Worm (Caenorhabditis elegans): ENCODE measurements around the gene sec-10.

Gene sec-10

ce11 chrIV:7800338-7800737, 18.0 kb upstream of the sec-10 start (continued):
- TF ChIP-seq lin-26 (GFP tag; IDR thresholded peaks at IDR 0.05) (peak; percentile 66), atf-7 (tag; optimal IDR thresholded peaks at IDR 0.05) (no peak), let-526 (GFP tag; IDR thresholded peaks at IDR 0.05) (no peak), snpc-1.3 (tag; optimal IDR thresholded peaks at IDR 0.05; ENCODE audit: insufficient read depth) (peak; percentile 41), Y79H2A.3 (GFP tag; conservative IDR thresholded peaks at IDR 0.05) (0 out of 2 replicates have a peak, but pooled peaks have one; percentile 28), egrh-3 (GFP tag; IDR thresholded peaks at IDR 0.05) (no peak), athp-1 (tag; optimal IDR thresholded peaks at IDR 0.05) (peak; percentile 80), dpl-1 (GFP tag; optimal IDR thresholded peaks at IDR 0.05) (no peak), Y53G8AR.9 (GFP tag; conservative IDR thresholded peaks at IDR 0.05) (peak; percentile 86), hmg-1.2 (GFP tag; IDR thresholded peaks at IDR 0.05) (no peak; the same call in 1 of the 2 replicates), pbrm-1 (GFP tag; IDR thresholded peaks at IDR 0.05) (no peak), F33H1.4 (GFP tag; IDR thresholded peaks at IDR 0.05) (no peak; the same call in 1 of the 2 replicates), akir-1 (GFP tag; optimal IDR thresholded peaks at IDR 0.05) (no peak), madf-6 (GFP tag; IDR thresholded peaks at IDR 0.05) (peak; percentile 82), K12H6.12 (tag; optimal IDR thresholded peaks at IDR 0.05) (no peak), snpc-3.4 (tag; optimal IDR thresholded peaks at IDR 0.05) (peak; percentile 45), dpff-1 (tag; optimal IDR thresholded peaks at IDR 0.05) (no peak), cebp-2 (GFP tag; IDR thresholded peaks at IDR 0.05) (no peak), sptf-2 (GFP tag; optimal IDR thresholded peaks at IDR 0.05) (no peak), Y56A3A.18 (GFP tag; IDR thresholded peaks at IDR 0.05) (0 out of 2 replicates have a peak, but pooled peaks have one; percentile 47), F23B12.7 (tag; optimal IDR thresholded peaks at IDR 0.05; ENCODE audit: insufficient read depth) (no peak), ztf-3 (GFP tag; optimal IDR thresholded peaks at IDR 0.05) (no peak), xnd-1 (tag; optimal IDR thresholded peaks at IDR 0.05) (peak; percentile 32), B0336.3 (GFP tag; IDR thresholded peaks at IDR 0.05) (peak; percentile 69; the same call in 1 of the 2 replicates), lsl-1 (GFP tag; optimal IDR thresholded peaks at IDR 0.05) (peak; percentile 3), aptf-2 (GFP tag; conservative IDR thresholded peaks at IDR 0.05) (no peak), madf-10 (tag; optimal IDR thresholded peaks at IDR 0.05) (no peak), ceh-100 (GFP tag; IDR thresholded peaks at IDR 0.05) (peak; percentile 48), ama-1 (optimal IDR thresholded peaks at IDR 0.05) (no peak), ama-1 (GFP tag; optimal IDR thresholded peaks at IDR 0.05) (peak in 1 of 2 experiments; percentile 94), fkh-3 (tag; optimal IDR thresholded peaks at IDR 0.05) (peak; percentile 65), attf-6 (GFP tag; IDR thresholded peaks at IDR 0.05) (peak; percentile 82), tbp1 (GFP tag; optimal IDR thresholded peaks at IDR 0.05) (no peak), egl-18 (GFP tag; IDR thresholded peaks at IDR 0.05) (no peak), hsf-1 (GFP tag; IDR thresholded peaks at IDR 0.05) (no peak; the same call in none of the 2 replicates), Y95B8A.8 (GFP tag; IDR thresholded peaks at IDR 0.05) (no peak)

ce11 chrIV:7796432-7797113, 14.3 kb upstream of the sec-10 start, which contains the start of gene sgo-1:
sgo-1 (minus strand) TSS chrIV:7796482.
- TF ChIP-seq snpc-4 (GFP tag; optimal IDR thresholded peaks at IDR 0.05) (peak; percentile 70), snpc-4 (tag; optimal IDR thresholded peaks at IDR 0.05) (peak in 3 of 4 experiments; percentile 41 to 70 (median 60)), madf-10 (tag; optimal IDR thresholded peaks at IDR 0.05) (no peak), nfya-1 (tag; optimal IDR thresholded peaks at IDR 0.05; ENCODE audit: borderline replicate concordance, insufficient read depth) (no peak), Y56A3A.18 (GFP tag; IDR thresholded peaks at IDR 0.05) (no peak), C06A6.2 (GFP tag; conservative IDR thresholded peaks at IDR 0.05) (no peak), pha-4 (tag; optimal IDR thresholded peaks at IDR 0.05) (no peak), ztf-28 (GFP tag; IDR thresholded peaks at IDR 0.05) (peak; percentile 73; the same call in 1 of the 2 replicates), B0019.2 (GFP tag; conservative IDR thresholded peaks at IDR 0.05) (peak; percentile 90), F55B11.4 (tag; optimal IDR thresholded peaks at IDR 0.05; ENCODE audit: borderline replicate concordance, insufficient read depth) (no peak), lin-40 (tag; optimal IDR thresholded peaks at IDR 0.05) (no peak), rcor-1 (GFP tag; IDR thresholded peaks at IDR 0.05) (peak; percentile 93), Y79H2A.3 (GFP tag; conservative IDR thresholded peaks at IDR 0.05) (peak; percentile 87), F23B12.7 (tag; optimal IDR thresholded peaks at IDR 0.05; ENCODE audit: insufficient read depth) (no peak), dpff-1 (tag; optimal IDR thresholded peaks at IDR 0.05) (no peak), Y53G8AR.9 (GFP tag; conservative IDR thresholded peaks at IDR 0.05) (peak; percentile 90), zfh-2 (GFP tag; conservative IDR thresholded peaks at IDR 0.05) (no peak), T26A5.8 (tag; optimal IDR thresholded peaks at IDR 0.05) (no peak)

Data from whole organism, young adult.